Worm (Caenorhabditis elegans) whole organism, L3 larva: ENCODE measurements around the gene srt-17.

Source experiments
- R02D3.7 ChIP-seq: fragments of 150-350 bp; optimal IDR thresholded peaks from 2 replicates; lab custom pipeline; 2014; ENCODE audit warnings: missing biosample characterization, missing genetic modification characterization
- ZK546.5 ChIP-seq: sonication (generic microtip); optimal IDR thresholded peaks from 2 replicates; lab custom pipeline; 2017; ENCODE audit warnings: missing biosample characterization, missing genetic modification characterization
- ama-1 ChIP-seq: fragments of 150-350 bp; optimal IDR thresholded peaks from 2 replicates; lab custom pipeline; 2018
- ceh-28 ChIP-seq: fragments of 150-350 bp; optimal IDR thresholded peaks from 2 replicates; lab custom pipeline; 2014; ENCODE audit warnings: missing biosample characterization, missing genetic modification reagents, missing genetic modification characterization
- ceh-82 ChIP-seq: fragments of 150-350 bp; optimal IDR thresholded peaks from 2 replicates; lab custom pipeline; 2014; ENCODE audit warnings: missing biosample characterization, missing genetic modification characterization
- daf-12 ChIP-seq: fragments of 150-350 bp; optimal IDR thresholded peaks from 2 replicates; lab custom pipeline; 2014; ENCODE audit warnings: missing biosample characterization, missing genetic modification reagents, missing genetic modification characterization
- elt-1 ChIP-seq: fragments of 150-350 bp; optimal IDR thresholded peaks from 2 replicates; lab custom pipeline; 2014; ENCODE audit warnings: missing biosample characterization, missing genetic modification characterization
- elt-2 ChIP-seq: sonication (generic microtip); optimal IDR thresholded peaks from 2 replicates; lab custom pipeline; 2016; ENCODE audit warnings: missing genetic modification reagents, mild to moderate bottlenecking, missing genetic modification characterization, missing compliant biosample characterization
- eor-1 ChIP-seq, 2 experiments: fragments of 150-350 bp; optimal IDR thresholded peaks; 2 replicates each; lab custom pipeline; 2014 to 2018; ENCODE audit warnings: missing biosample characterization in 2 of 2, missing genetic modification characterization in 2 of 2
- fkh-10 ChIP-seq: sonication (generic microtip); optimal IDR thresholded peaks from 2 replicates; lab custom pipeline; 2017; ENCODE audit warnings: missing biosample characterization, missing genetic modification reagents, missing genetic modification characterization
- fkh-2 ChIP-seq: fragments of 150-350 bp; optimal IDR thresholded peaks from 2 replicates; lab custom pipeline; 2014; ENCODE audit warnings: missing biosample characterization, missing genetic modification reagents, missing genetic modification characterization
- fos-1 ChIP-seq: fragments of 150-350 bp; optimal IDR thresholded peaks from 2 replicates; lab custom pipeline; 2014; ENCODE audit warnings: missing biosample characterization, missing genetic modification characterization
- hmg-11 ChIP-seq: sonication (generic microtip); optimal IDR thresholded peaks from 2 replicates; lab custom pipeline; 2016; ENCODE audit warnings: missing genetic modification characterization, missing compliant biosample characterization
- jun-1 ChIP-seq: fragments of 150-350 bp; optimal IDR thresholded peaks from 2 replicates; lab custom pipeline; 2014; ENCODE audit warnings: missing biosample characterization, missing genetic modification reagents, missing genetic modification characterization
- lin-15B ChIP-seq: fragments of 150-350 bp; optimal IDR thresholded peaks from 2 replicates; lab custom pipeline; 2014; ENCODE audit warnings: missing biosample characterization, missing genetic modification characterization
- lin-39 ChIP-seq: fragments of 150-350 bp; optimal IDR thresholded peaks from 2 replicates; lab custom pipeline; 2018; ENCODE audit warnings: missing biosample characterization, missing genetic modification reagents, missing genetic modification characterization
- lsy-12 ChIP-seq: sonication (generic microtip); optimal IDR thresholded peaks from 2 replicates; lab custom pipeline; 2016; ENCODE audit warnings: mild to moderate bottlenecking, missing genetic modification characterization, missing compliant biosample characterization
- mml-1 ChIP-seq: fragments of 150-350 bp; sonication (generic microtip); optimal IDR thresholded peaks from 3 replicates; lab custom pipeline; 2014; ENCODE audit warnings: missing biosample characterization, missing genetic modification characterization
- nfya-1 ChIP-seq: sonication (generic microtip); optimal IDR thresholded peaks from 2 replicates; lab custom pipeline; 2017; ENCODE audit warnings: missing genetic modification characterization, mild to moderate bottlenecking, missing compliant biosample characterization, antibody characterized with exemption, moderate library complexity; ENCODE audit not compliant: insufficient read depth
- nhr-11 ChIP-seq: fragments of 150-350 bp; optimal IDR thresholded peaks from 2 replicates; lab custom pipeline; 2014; ENCODE audit warnings: missing biosample characterization, missing genetic modification characterization
- nhr-12 ChIP-seq: fragments of 150-350 bp; optimal IDR thresholded peaks from 2 replicates; lab custom pipeline; 2014; ENCODE audit warnings: missing biosample characterization, missing genetic modification characterization
- nhr-23 ChIP-seq: fragments of 150-350 bp; optimal IDR thresholded peaks from 2 replicates; lab custom pipeline; 2014; ENCODE audit warnings: missing biosample characterization, missing genetic modification reagents, missing genetic modification characterization
- nhr-25 ChIP-seq: sonication (generic microtip); optimal IDR thresholded peaks from 2 replicates; lab custom pipeline; 2017; ENCODE audit warnings: missing biosample characterization, missing genetic modification characterization
- nhr-28 ChIP-seq: fragments of 150-350 bp; optimal IDR thresholded peaks from 2 replicates; lab custom pipeline; 2014; ENCODE audit warnings: missing biosample characterization, missing genetic modification characterization
- nhr-43 ChIP-seq: sonication (generic microtip); optimal IDR thresholded peaks from 2 replicates; lab custom pipeline; 2016; ENCODE audit warnings: mild to moderate bottlenecking, missing genetic modification characterization, missing compliant biosample characterization; ENCODE audit not compliant: poor library complexity, severe bottlenecking
- nhr-67 ChIP-seq: fragments of 150-350 bp; optimal IDR thresholded peaks from 2 replicates; lab custom pipeline; 2014; ENCODE audit warnings: missing biosample characterization, missing genetic modification characterization
- nhr-76 ChIP-seq: fragments of 150-350 bp; sonication (generic microtip); optimal IDR thresholded peaks from 5 replicates; lab custom pipeline; 2014; ENCODE audit warnings: missing biosample characterization, missing genetic modification characterization
- nhr-77 ChIP-seq: fragments of 150-350 bp; optimal IDR thresholded peaks from 2 replicates; lab custom pipeline; 2014; ENCODE audit warnings: missing biosample characterization, missing genetic modification characterization
- pha-4 ChIP-seq: fragments of 150-350 bp; optimal IDR thresholded peaks from 2 replicates; lab custom pipeline; 2014; ENCODE audit warnings: missing biosample characterization, missing genetic modification reagents, missing genetic modification characterization
- pqm-1 ChIP-seq: fragments of 150-350 bp; optimal IDR thresholded peaks from 2 replicates; lab custom pipeline; 2017; ENCODE audit warnings: missing biosample characterization, missing genetic modification characterization, inconsistent platforms
- skn-1 ChIP-seq: fragments of 150-350 bp; optimal IDR thresholded peaks from 2 replicates; lab custom pipeline; 2014; ENCODE audit warnings: missing biosample characterization, missing genetic modification characterization
- tbx-2 ChIP-seq: sonication (generic microtip); optimal IDR thresholded peaks from 2 replicates; lab custom pipeline; 2016; ENCODE audit warnings: mild to moderate bottlenecking, missing genetic modification characterization, missing compliant biosample characterization
- unc-39 ChIP-seq: sonication (generic microtip); optimal IDR thresholded peaks from 4 replicates; lab custom pipeline; 2017; ENCODE audit warnings: missing biosample characterization, missing genetic modification characterization
- unc-62 ChIP-seq: fragments of 150-350 bp; sonication (generic microtip); optimal IDR thresholded peaks from 4 replicates; lab custom pipeline; 2014; ENCODE audit warnings: missing biosample characterization, missing genetic modification reagents, missing genetic modification characterization
- zag-1 ChIP-seq: fragments of 150-350 bp; optimal IDR thresholded peaks from 2 replicates; lab custom pipeline; 2014; ENCODE audit warnings: missing biosample characterization, missing genetic modification characterization
- ztf-11 ChIP-seq: fragments of 150-350 bp; optimal IDR thresholded peaks from 2 replicates; lab custom pipeline; 2014; ENCODE audit warnings: missing biosample characterization, missing genetic modification characterization

Gene srt-17

ce11 chrV:576918-577317 is 47.9 kb downstream of the srt-17 start:
- TF ChIP-seq lin-39 (tag; lab: Kevin White, UChicago), result no peak
- no peak for TF ChIP-seq lsy-12
- no peak for TF ChIP-seq nfya-1 (tag; lab: Kevin White, UChicago)
- no peak for TF ChIP-seq eor-1 (tag; optimal IDR thresholded peaks at IDR 0.05; lab: Kevin White, UChicago)
- TF ChIP-seq nhr-25, result no peak
- no peak for TF ChIP-seq fkh-2 (tag; lab: Kevin White, UChicago)
- no peak for TF ChIP-seq daf-12 (tag; lab: Kevin White, UChicago)
- TF ChIP-seq hmg-11 (tag; lab: Kevin White, UChicago), result no peak
- TF ChIP-seq lin-15B (tag; lab: Kevin White, UChicago), result no peak
- TF ChIP-seq unc-62 (GFP tag; lab: Kevin White, UChicago), result no peak
- TF ChIP-seq elt-2 (tag; lab: Kevin White, UChicago), result no peak
- no peak for TF ChIP-seq jun-1
- no peak for TF ChIP-seq nhr-77
- no peak for TF ChIP-seq nhr-43 (tag; lab: Kevin White, UChicago)
- TF ChIP-seq nhr-76 (tag; lab: Kevin White, UChicago), result no peak
- no peak for TF ChIP-seq tbx-2
- no peak for TF ChIP-seq nhr-12
- TF ChIP-seq fos-1, result no peak
- TF ChIP-seq nhr-28, result no peak
- no peak for TF ChIP-seq nhr-23 (tag; lab: Kevin White, UChicago)

ce11 chrV:576070-576469 is 48.8 kb downstream of the srt-17 start, which contains the start of gene K06H6.5:
Gene K06H6.5, plus strand, starts transcription at chrV:576370.
- TF ChIP-seq R02D3.7 (tag; lab: Kevin White, UChicago), result no peak
- no peak for TF ChIP-seq fkh-10 (GFP tag; lab: Kevin White, UChicago)
- no peak for TF ChIP-seq pha-4 (tag; lab: Kevin White, UChicago)
- TF ChIP-seq ZK546.5 (tag; lab: Kevin White, UChicago), result no peak
- TF ChIP-seq nhr-12, result no peak
- no peak for TF ChIP-seq nhr-67 (tag; lab: Kevin White, UChicago)
- no peak for TF ChIP-seq ama-1 (lab: Kevin White, UChicago)
- TF ChIP-seq elt-1, result no peak
- TF ChIP-seq ceh-82 (tag; lab: Kevin White, UChicago), result no peak
- TF ChIP-seq ceh-28 (tag; lab: Kevin White, UChicago), result no peak
- no peak for TF ChIP-seq jun-1
- no peak for TF ChIP-seq lin-39 (tag; lab: Kevin White, UChicago)
- TF ChIP-seq, all 47 proteins: peak for 0

ce11 chrV:574639-575038 is 50.2 kb downstream of the srt-17 start, which contains the start of gene C14C6.13:
Gene C14C6.13, minus strand, starts transcription at chrV:574739.
- TF ChIP-seq skn-1 (tag; lab: Kevin White, UChicago) (no peak), nhr-11 (no peak), zag-1 (tag; lab: Kevin White, UChicago) (no peak), ceh-28 (tag; lab: Kevin White, UChicago) (no peak), ceh-82 (tag; lab: Kevin White, UChicago) (no peak), fkh-10 (GFP tag; lab: Kevin White, UChicago) (no peak), elt-2 (tag; lab: Kevin White, UChicago) (no peak), tbx-2 (no peak), nhr-43 (tag; lab: Kevin White, UChicago) (no peak), pqm-1 (tag; lab: Kevin White, UChicago) (no peak), eor-1 (tag; optimal IDR thresholded peaks at IDR 0.05; lab: Kevin White, UChicago) (no peak), ztf-11 (tag; lab: Kevin White, UChicago) (no peak), mml-1 (tag; lab: Kevin White, UChicago) (no peak), unc-39 (tag; lab: Kevin White, UChicago) (no peak), nhr-67 (tag; lab: Kevin White, UChicago) (no peak), jun-1 (no peak)
